Worm (Caenorhabditis elegans): Measurements from ENCODE around the gene sri-21.
"Not testable (repeated sequence)": the region's sequence is repeated elsewhere in the genome, so short reads cannot be mapped to it uniquely, and the experiment has no call there.

DNA sequence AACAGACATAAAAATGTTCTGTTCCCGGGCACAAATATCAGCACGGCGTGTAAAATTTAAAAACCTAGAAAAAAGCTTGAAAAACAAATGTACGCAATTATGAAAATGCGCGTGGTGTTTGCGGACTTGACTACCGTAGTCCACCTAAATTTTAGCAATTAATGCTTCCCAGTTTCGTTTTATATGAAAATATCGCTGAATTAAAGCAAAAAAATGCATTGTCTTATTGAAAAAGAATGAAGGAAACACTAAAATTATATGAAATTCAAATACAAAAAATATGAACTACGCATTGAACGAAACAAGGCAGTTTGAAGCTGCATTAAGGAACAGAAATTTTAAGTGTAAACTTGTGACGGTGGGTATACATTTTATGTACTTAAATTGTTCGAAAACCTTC lies 43.4 kb upstream of the sri-21 start, which contains the start of gene ugt-64:
- TF ChIP-seq nhr-21, nhr-237, egl-27 (tag; optimal IDR thresholded peaks at IDR 0.05): not testable (repeated sequence)
